Worm (Caenorhabditis elegans) whole organism, early embryonic: ENCODE data around the gene xbp-1.

ENCODE experiments used
- aly-1 ChIP-seq: sonication (generic microtip); optimal IDR thresholded peaks from 2 replicates; lab custom pipeline; 2016; ENCODE audit warnings: missing genetic modification characterization, missing compliant biosample characterization
- ama-1 ChIP-seq: fragments of 150-350 bp; optimal IDR thresholded peaks from 2 replicates; lab custom pipeline; 2014
- ets-7 ChIP-seq: sonication (generic microtip); optimal IDR thresholded peaks from 2 replicates; lab custom pipeline; 2016; ENCODE audit warnings: missing genotype, missing genetic modification characterization, missing compliant biosample characterization
- flt-1 ChIP-seq: fragments of 200-800 bp; sonication (Bioruptor generic); IDR thresholded peaks from 2 replicates; pipeline ENCODE4 v1.3.6; 2022; ENCODE audit warnings: missing genetic modification characterization, missing compliant biosample characterization
- hmbx-1 ChIP-seq: sonication (generic microtip); optimal IDR thresholded peaks from 2 replicates; lab custom pipeline; 2016; ENCODE audit warnings: mild to moderate bottlenecking, missing genetic modification characterization, missing compliant biosample characterization
- hnd-1 ChIP-seq: sonication (generic microtip); optimal IDR thresholded peaks from 2 replicates; lab custom pipeline; 2016; ENCODE audit warnings: missing genetic modification characterization, missing compliant biosample characterization
- pes-1 ChIP-seq: fragments of 200-800 bp; sonication (Bioruptor generic); IDR thresholded peaks from 2 replicates; pipeline ENCODE4 v1.3.6; 2022; ENCODE audit warnings: missing genetic modification reagents, missing genetic modification characterization, missing compliant biosample characterization
- tbx-37 ChIP-seq: fragments of 200-800 bp; sonication (Bioruptor generic); conservative IDR thresholded peaks from 2 replicates; pipeline ENCODE4 v1.3.6; 2022; ENCODE audit warnings: missing genetic modification reagents, missing genetic modification characterization, missing compliant biosample characterization
- tra-4 ChIP-seq: sonication (generic microtip); optimal IDR thresholded peaks from 2 replicates; lab custom pipeline; 2017; ENCODE audit warnings: missing genetic modification characterization, missing compliant biosample characterization

ce11 chrIII:4164071-4164470, 29.5 kb upstream of the xbp-1 start, which contains the start of gene C16C10.8:
- no peak for TF ChIP-seq ets-7 (tag; lab: Kevin White, UChicago)
- TF ChIP-seq ama-1, result no peak
- no peak for TF ChIP-seq aly-1 (tag; lab: Kevin White, UChicago)
- TF ChIP-seq tra-4, result no peak
- no peak for TF ChIP-seq tbx-37 (GFP tag; lab: Robert Waterston, UW)
- TF ChIP-seq hmbx-1 (tag; lab: Kevin White, UChicago), result no peak
- TF ChIP-seq flt-1 (GFP tag; lab: Robert Waterston, UW), result no peak
- TF ChIP-seq pes-1, result no peak
- TF ChIP-seq hnd-1 (tag; lab: Kevin White, UChicago), result no peak
